Fruit fly (Drosophila melanogaster): ENCODE measurements around the gene Tti1.

Gene Tti1

dm6 chr3R:9754487-9754886 is at the start of gene Tti1:
TSS of gene Tti1 (minus strand) at chr3R:9754686.
- TF ChIP-seq Dll (optimal IDR thresholded peaks at IDR 0.05) (no peak), EcR (GFP tag; optimal IDR thresholded peaks at IDR 0.05) (no peak), psq (optimal IDR thresholded peaks at IDR 0.05) (no peak), pan (optimal IDR thresholded peaks at IDR 0.05) (no peak), CG8478 (optimal IDR thresholded peaks at IDR 0.05) (no peak), usp (GFP tag; optimal IDR thresholded peaks at IDR 0.05) (no peak)

dm6 chr3R:9800644-9801330 is 46.3 kb upstream of the Tti1 start, which contains the start of the genes CG9467 and CG8526:
TSS of gene CG9467 (minus strand) at chr3R:9801026.
TSS of gene CG8526 (plus strand) at chr3R:9801280.
- TF ChIP-seq EcR (GFP tag; optimal IDR thresholded peaks at IDR 0.05) = no peak
- no peak for TF ChIP-seq usp (GFP tag; optimal IDR thresholded peaks at IDR 0.05)
- no peak for TF ChIP-seq pan (optimal IDR thresholded peaks at IDR 0.05)
- TF ChIP-seq CG8478 (optimal IDR thresholded peaks at IDR 0.05) = no peak
- TF ChIP-seq psq (optimal IDR thresholded peaks at IDR 0.05) = no peak
- no peak for TF ChIP-seq Dll (optimal IDR thresholded peaks at IDR 0.05)

- TF ChIP-seq pan (optimal IDR thresholded peaks at IDR 0.05) = no peak
- no peak for TF ChIP-seq CG8478 (optimal IDR thresholded peaks at IDR 0.05)
- no peak for TF ChIP-seq EcR (GFP tag; optimal IDR thresholded peaks at IDR 0.05)
- TF ChIP-seq usp (GFP tag; optimal IDR thresholded peaks at IDR 0.05) = no peak
- TF ChIP-seq Dll (optimal IDR thresholded peaks at IDR 0.05) = no peak
- TF ChIP-seq psq (optimal IDR thresholded peaks at IDR 0.05) = no peak
Observed at dm6 chr3R:9793018-9793417, 38.5 kb upstream of the Tti1 start, which contains the start of gene CG8516. TSS of gene CG8516 (plus strand) at chr3R:9793295.

dm6 chr3R:9791177-9791806 is 36.8 kb upstream of the Tti1 start, which contains the start of the genes CG12945 and CG8507:
TSS of gene CG12945 (minus strand) at chr3R:9791221.
TSS of gene CG8507 (plus strand) at chr3R:9791483.
- TF ChIP-seq CG8478 (optimal IDR thresholded peaks at IDR 0.05) (no peak), EcR (GFP tag; optimal IDR thresholded peaks at IDR 0.05) (no peak), psq (optimal IDR thresholded peaks at IDR 0.05) (no peak), Dll (optimal IDR thresholded peaks at IDR 0.05) (no peak), usp (GFP tag; optimal IDR thresholded peaks at IDR 0.05) (no peak), pan (optimal IDR thresholded peaks at IDR 0.05) (no peak)

dm6 chr3R:9784341-9785062 is 30.0 kb upstream of the Tti1 start, which contains the start of the genes MtnA and CG8500:
TSS of gene MtnA (minus strand) at chr3R:9784370.
TSS of gene CG8500 (plus strand) at chr3R:9784653.
- TF ChIP-seq CG8478 (optimal IDR thresholded peaks at IDR 0.05) (peak; percentile 11), pan (optimal IDR thresholded peaks at IDR 0.05) (no peak)

dm6 chr3R:9783240-9783917 is 28.9 kb upstream of the Tti1 start:
- TF ChIP-seq pan (optimal IDR thresholded peaks at IDR 0.05) (no peak), CG8478 (optimal IDR thresholded peaks at IDR 0.05) (no peak), EcR (GFP tag; optimal IDR thresholded peaks at IDR 0.05) (no peak), Dll (optimal IDR thresholded peaks at IDR 0.05) (no peak), psq (optimal IDR thresholded peaks at IDR 0.05) (no peak), usp (GFP tag; optimal IDR thresholded peaks at IDR 0.05) (no peak)

- TF ChIP-seq Dll (optimal IDR thresholded peaks at IDR 0.05) = no peak
- no peak for TF ChIP-seq CG8478 (optimal IDR thresholded peaks at IDR 0.05)
- TF ChIP-seq EcR (GFP tag; optimal IDR thresholded peaks at IDR 0.05) = no peak
- TF ChIP-seq usp (GFP tag; optimal IDR thresholded peaks at IDR 0.05) = no peak
- no peak for TF ChIP-seq psq (optimal IDR thresholded peaks at IDR 0.05)
- no peak for TF ChIP-seq pan (optimal IDR thresholded peaks at IDR 0.05)
Observed at dm6 chr3R:9779764-9780163, 25.3 kb upstream of the Tti1 start, which contains the start of gene CG12947. TSS of gene CG12947 (plus strand) at chr3R:9780064.

- no peak for TF ChIP-seq Dll (optimal IDR thresholded peaks at IDR 0.05)
- no peak for TF ChIP-seq pan (optimal IDR thresholded peaks at IDR 0.05)
- TF ChIP-seq EcR (GFP tag; optimal IDR thresholded peaks at IDR 0.05) = no peak
- TF ChIP-seq psq (optimal IDR thresholded peaks at IDR 0.05) = no peak
- no peak for TF ChIP-seq usp (GFP tag; optimal IDR thresholded peaks at IDR 0.05)
- no peak for TF ChIP-seq CG8478 (optimal IDR thresholded peaks at IDR 0.05)
Observed at dm6 chr3R:9777941-9778360, 23.5 kb upstream of the Tti1 start, which contains the start of gene RpS29. TSS of gene RpS29 (plus strand) at chr3R:9778042.

- no peak for TF ChIP-seq Dll (optimal IDR thresholded peaks at IDR 0.05)
- no peak for TF ChIP-seq EcR (GFP tag; optimal IDR thresholded peaks at IDR 0.05)
- no peak for TF ChIP-seq pan (optimal IDR thresholded peaks at IDR 0.05)
- TF ChIP-seq CG8478 (optimal IDR thresholded peaks at IDR 0.05) = no peak
- TF ChIP-seq psq (optimal IDR thresholded peaks at IDR 0.05) = no peak
- no peak for TF ChIP-seq usp (GFP tag; optimal IDR thresholded peaks at IDR 0.05)
Observed at dm6 chr3R:9774821-9775220, 20.3 kb upstream of the Tti1 start, which contains the start of gene topi. TSS of gene topi (plus strand) at chr3R:9775121.

- TF ChIP-seq psq (optimal IDR thresholded peaks at IDR 0.05) (no peak), CG8478 (optimal IDR thresholded peaks at IDR 0.05) (no peak)
Observed at dm6 chr3R:9774147-9774546, 19.7 kb upstream of the Tti1 start, which contains the start of gene Whamy. TSS of gene Whamy (minus strand) at chr3R:9774419.

- TF ChIP-seq pan (optimal IDR thresholded peaks at IDR 0.05) = no peak
- TF ChIP-seq Dll (optimal IDR thresholded peaks at IDR 0.05) = no peak
- TF ChIP-seq usp (GFP tag; optimal IDR thresholded peaks at IDR 0.05) = no peak
- no peak for TF ChIP-seq CG8478 (optimal IDR thresholded peaks at IDR 0.05)
- TF ChIP-seq EcR (GFP tag; optimal IDR thresholded peaks at IDR 0.05) = no peak
- TF ChIP-seq psq (optimal IDR thresholded peaks at IDR 0.05) = no peak
Observed at dm6 chr3R:9771519-9771972, 17.1 kb upstream of the Tti1 start, which contains the start of gene CG9471. TSS of gene CG9471 (minus strand) at chr3R:9771542.
